Worm (Caenorhabditis elegans): ENCODE results near the gene C33H5.13.

Gene C33H5.13

DNA sequence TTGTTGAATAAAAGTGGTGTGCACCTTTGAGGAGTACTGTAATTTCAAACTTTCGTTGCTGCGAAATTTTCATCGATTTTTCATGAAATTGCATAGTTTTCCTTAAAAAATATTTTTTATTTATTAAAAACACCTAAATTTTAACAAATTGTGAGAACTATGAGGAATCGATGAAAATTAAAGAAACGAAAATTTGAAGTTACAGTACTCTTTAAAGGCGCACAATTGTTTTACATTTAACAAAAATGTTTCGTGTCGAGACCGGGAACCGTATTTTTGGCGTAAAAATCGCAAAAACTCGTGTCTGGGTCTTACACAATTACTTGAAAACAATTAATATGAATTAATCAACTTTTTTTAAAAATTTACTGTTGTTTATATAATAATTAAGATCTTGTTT, 21.9 kb downstream of the C33H5.13 start, which contains the start of gene rdl-1:
TSS of gene rdl-1 (minus strand) at position 101 of the 400 bp plus-strand sequence.
- TF ChIP-seq unc-62 (GFP tag; optimal IDR thresholded peaks at IDR 0.05), result no peak

DNA sequence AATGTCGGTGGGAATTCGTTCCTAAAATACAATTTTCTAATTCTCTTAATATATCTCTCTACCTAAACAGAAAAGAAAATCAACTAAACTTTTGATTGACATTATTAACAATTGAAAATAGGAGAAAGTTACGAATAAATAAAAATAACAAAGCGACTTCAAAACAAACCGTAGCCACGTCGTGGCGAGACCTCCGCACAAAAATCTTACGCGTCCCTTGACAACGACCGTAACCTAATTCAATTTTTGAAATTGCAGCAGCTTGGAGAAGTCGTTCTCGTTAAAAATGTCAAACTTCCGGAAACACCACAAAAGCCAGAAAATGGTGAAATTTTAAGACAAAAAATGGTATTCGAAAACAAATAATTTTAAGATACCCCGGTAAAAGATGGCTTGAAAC, 27.7 kb downstream of the C33H5.13 start:
- TF ChIP-seq unc-62 (GFP tag; optimal IDR thresholded peaks at IDR 0.05), result no peak

DNA sequence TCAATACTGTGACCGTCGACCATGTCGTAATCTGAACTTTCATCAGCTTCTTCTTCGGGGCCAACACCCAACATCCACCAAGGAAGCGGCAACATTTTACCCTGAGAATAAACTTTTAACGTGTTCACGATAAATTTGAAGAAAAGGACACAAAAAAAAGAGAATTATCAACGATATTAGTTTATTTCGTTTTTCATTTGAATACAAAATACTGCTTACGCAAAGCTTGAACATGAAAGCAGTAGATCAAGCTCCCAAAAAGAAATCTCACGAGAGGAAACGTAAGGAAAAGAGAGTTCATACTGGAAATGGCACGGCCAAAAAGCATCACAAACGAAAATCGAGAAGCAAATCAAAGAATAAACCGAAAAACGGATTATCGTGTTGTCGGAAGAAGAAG, 28.3 kb downstream of the C33H5.13 start, which contains the start of the genes C46A5.6 and C46A5.1:
TSS of gene C46A5.6 (minus strand) at position 101 of the 400 bp plus-strand sequence.
TSS of gene C46A5.1 (plus strand) at position 184 of the 400 bp plus-strand sequence.
- no peak for TF ChIP-seq unc-62 (GFP tag; optimal IDR thresholded peaks at IDR 0.05)

DNA sequence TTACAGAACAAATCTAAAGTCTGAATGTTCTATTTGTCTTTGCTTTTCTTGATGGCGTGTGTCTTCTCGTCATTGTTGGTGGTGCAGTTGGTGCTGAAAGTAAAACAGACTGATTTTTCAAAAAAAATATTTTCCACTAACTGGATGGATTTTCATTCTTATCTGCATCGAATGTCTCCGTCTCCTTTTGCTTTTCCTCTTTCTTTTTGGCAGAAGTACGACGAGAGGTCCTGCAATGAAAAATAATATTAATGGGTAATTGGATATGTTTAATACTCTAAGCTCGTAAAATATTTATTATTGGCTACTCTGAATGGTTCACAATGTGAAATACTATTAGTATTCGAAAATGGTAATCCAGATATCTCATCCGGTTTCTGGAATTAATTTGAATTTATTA, 31.9 kb downstream of the C33H5.13 start, which contains the start of gene del-7:
TSS of gene del-7 (plus strand) at position 301 of the 400 bp plus-strand sequence.
- no peak for TF ChIP-seq unc-62 (GFP tag; optimal IDR thresholded peaks at IDR 0.05)

DNA sequence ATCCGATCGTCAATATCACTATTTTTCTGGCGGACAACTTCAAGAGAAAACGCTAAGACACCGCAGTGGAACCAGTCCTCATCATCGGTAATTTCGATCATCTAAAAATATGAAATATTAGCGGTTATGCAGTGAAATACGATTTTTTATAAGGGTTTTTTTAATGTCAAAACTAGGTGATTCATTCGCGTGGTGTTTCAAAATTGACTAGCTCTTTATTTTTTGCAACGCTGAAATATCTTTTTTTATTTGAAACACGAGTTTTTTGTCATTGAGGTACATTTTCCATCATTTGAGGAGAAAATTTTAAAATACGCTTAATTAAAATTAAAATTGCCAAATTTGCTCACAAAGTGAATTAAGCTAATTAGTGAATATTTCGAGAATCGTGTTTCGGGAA, 32.5 kb downstream of the C33H5.13 start, which contains the start of gene dsb-3:
TSS of gene dsb-3 (minus strand) at position 101 of the 400 bp plus-strand sequence.
- TF ChIP-seq unc-62 (GFP tag; optimal IDR thresholded peaks at IDR 0.05), result no peak

DNA sequence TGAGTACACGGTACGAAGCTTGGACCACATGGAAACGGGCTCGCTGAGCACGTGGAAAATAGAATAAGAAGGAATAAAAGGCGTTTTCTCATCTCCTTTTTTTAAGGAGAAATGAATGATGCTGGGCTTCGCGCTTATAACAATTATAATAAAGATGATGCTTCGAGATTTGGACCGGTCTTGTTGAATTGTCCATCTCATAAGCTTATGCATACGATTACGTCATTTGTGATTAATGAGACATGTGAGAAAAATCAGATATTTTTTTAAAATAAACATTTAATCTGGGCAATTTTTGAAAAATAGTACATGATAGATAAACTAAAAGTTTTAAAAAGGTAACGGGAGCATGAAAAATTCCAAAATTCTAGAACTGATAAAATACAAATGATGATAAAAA, 34.8 kb downstream of the C33H5.13 start, which contains the start of gene C46A5.4:
TSS of gene C46A5.4 (minus strand) at position 101 of the 400 bp plus-strand sequence.
- TF ChIP-seq unc-62 (GFP tag; optimal IDR thresholded peaks at IDR 0.05), result no peak

DNA sequence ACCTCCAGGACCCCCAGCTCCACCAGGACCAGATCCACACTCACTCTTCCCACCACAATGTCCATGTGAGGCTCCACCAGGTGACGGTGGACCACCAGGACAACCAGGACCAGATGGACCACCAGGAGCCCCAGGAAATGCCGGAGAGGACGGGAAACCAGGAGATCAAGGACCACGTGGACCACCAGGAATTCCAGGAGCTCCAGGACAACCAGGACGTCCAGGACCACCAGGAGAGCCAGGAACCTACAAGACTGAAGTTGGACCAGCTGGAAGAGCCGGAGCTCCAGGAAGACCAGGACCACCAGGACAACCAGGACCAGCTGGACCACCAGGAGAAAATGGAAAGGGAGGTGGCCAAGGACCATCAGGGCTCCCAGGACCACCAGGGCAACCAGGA, 37.9 kb downstream of the C33H5.13 start:
- no peak for TF ChIP-seq unc-62 (GFP tag; optimal IDR thresholded peaks at IDR 0.05)

DNA sequence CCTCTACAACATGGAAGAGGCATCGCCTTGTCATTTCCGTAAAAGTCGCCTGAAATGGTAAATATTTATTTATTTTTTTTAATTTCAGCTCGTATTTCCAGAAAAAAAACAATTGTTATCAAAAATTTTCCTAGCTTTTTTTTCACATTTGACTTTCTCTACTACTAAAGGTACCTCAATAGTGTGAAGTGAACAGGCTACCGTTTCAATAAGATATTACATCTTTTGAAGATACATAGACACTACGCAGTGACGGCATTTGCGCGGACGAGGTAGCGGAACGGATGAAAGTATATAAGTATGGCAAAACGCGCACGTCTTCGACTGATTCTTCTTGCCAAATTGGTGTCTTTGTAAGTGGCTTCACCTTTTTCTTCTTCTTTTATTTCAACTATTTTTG, 39.0 kb downstream of the C33H5.13 start, which contains the start of gene col-14:
TSS of gene col-14 (plus strand) at position 301 of the 400 bp plus-strand sequence.
- no peak for TF ChIP-seq unc-62 (GFP tag; optimal IDR thresholded peaks at IDR 0.05)

DNA sequence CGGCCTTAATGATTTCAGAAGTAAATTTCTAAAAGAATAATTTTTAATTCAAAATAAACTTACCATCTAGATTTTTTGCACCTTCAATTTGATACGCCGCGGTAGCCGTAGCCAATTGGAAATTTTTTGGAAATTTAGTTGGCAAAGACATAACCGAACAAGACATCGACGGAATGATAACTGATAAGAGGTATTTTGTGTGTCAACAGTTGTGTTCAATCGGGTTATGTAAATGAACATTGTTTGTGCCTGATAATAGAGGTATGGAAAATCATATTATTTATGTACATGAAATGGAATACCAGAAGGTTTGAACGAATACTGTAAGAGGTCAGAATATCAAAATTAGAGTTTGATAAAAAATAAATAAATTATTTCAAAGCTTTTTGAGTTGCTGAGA, 44.2 kb downstream of the C33H5.13 start, which contains the start of gene klo-1:
TSS of gene klo-1 (minus strand) at position 388 of the 400 bp plus-strand sequence.
- TF ChIP-seq unc-62 (GFP tag; optimal IDR thresholded peaks at IDR 0.05), result no peak

DNA sequence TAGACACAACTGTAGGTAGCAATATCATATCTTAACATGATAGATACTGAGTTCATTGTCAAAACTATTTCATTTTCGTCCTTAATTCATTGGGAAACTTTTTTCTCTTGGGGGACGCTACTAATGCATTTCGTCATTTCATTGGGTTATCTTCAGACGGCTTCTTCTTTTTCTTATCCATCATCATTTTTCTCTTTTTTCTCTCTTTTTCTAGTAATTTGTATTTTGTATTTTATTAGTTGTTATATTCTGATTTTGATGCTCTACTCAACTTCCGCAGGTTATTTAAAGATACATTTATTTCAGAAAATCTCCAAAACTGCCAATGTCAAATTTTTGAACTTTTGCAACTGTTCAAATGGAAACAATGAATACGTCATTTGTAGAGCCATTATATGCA, 48.5 kb downstream of the C33H5.13 start, which contains the start of gene npr-35:
TSS of gene npr-35 (plus strand) at position 301 of the 400 bp plus-strand sequence.
- no peak for TF ChIP-seq unc-62 (GFP tag; optimal IDR thresholded peaks at IDR 0.05)
